Worm (Caenorhabditis elegans) whole organism, L4 larva: ENCODE data around the gene F53F1.2.

Experiments
- F26F4.8 ChIP-seq: fragments of 200-800 bp; sonication (Bioruptor generic); conservative IDR thresholded peaks from 2 replicates; pipeline ENCODE4 v1.3.6; 2022; ENCODE audit warnings: missing genetic modification characterization, missing compliant biosample characterization
- F37D6.2 ChIP-seq: sonication (generic microtip); optimal IDR thresholded peaks from 2 replicates; lab custom pipeline; 2016; ENCODE audit warnings: mild to moderate bottlenecking, missing genetic modification characterization, missing compliant biosample characterization
- F49E8.2 ChIP-seq: sonication (generic microtip); optimal IDR thresholded peaks from 2 replicates; lab custom pipeline; 2016; ENCODE audit warnings: missing compliant biosample characterization, mild to moderate bottlenecking, missing genetic modification characterization, borderline replicate concordance
- T20F7.1 ChIP-seq: fragments of 200-800 bp; sonication (Bioruptor generic); optimal IDR thresholded peaks from 2 replicates; lab custom pipeline; 2018; ENCODE audit warnings: mild to moderate bottlenecking, missing genetic modification characterization, missing compliant biosample characterization
- Y75B8A.6 ChIP-seq: fragments of 200-800 bp; sonication (Bioruptor generic); IDR thresholded peaks from 2 replicates; pipeline ENCODE4 v1.3.6; 2022; ENCODE audit warnings: missing genetic modification reagents, missing genetic modification characterization, missing compliant biosample characterization
- ZK337.2 ChIP-seq: fragments of 200-800 bp; sonication (Bioruptor generic); IDR thresholded peaks from 2 replicates; pipeline ENCODE4 v1.3.6; 2022; ENCODE audit warnings: missing genetic modification reagents, missing genetic modification characterization, missing compliant biosample characterization
- ZK546.5 ChIP-seq, 2 experiments: sonication (generic microtip); optimal IDR thresholded peaks; 2 replicates each; lab custom pipeline; 2017; ENCODE audit warnings: missing biosample characterization in 2 of 2, missing genetic modification characterization in 2 of 2
- aly-2 ChIP-seq: sonication (generic microtip); optimal IDR thresholded peaks from 2 replicates; lab custom pipeline; 2018; ENCODE audit warnings: missing biosample characterization, missing genetic modification characterization
- ama-1 ChIP-seq: fragments of 150-350 bp; optimal IDR thresholded peaks from 2 replicates; lab custom pipeline; 2014; ENCODE audit warnings: inconsistent platforms, mixed read lengths
- attf-4 ChIP-seq: sonication (generic microtip); optimal IDR thresholded peaks from 3 replicates; lab custom pipeline; 2017; ENCODE audit warnings: missing biosample characterization, missing genetic modification characterization
- ceh-20 ChIP-seq: fragments of 200-800 bp; sonication (Bioruptor generic); IDR thresholded peaks from 2 replicates; pipeline ENCODE4 v1.3.6; 2022; ENCODE audit warnings: missing genetic modification reagents, missing genetic modification characterization, missing compliant biosample characterization
- ceh-28 ChIP-seq: fragments of 150-350 bp; optimal IDR thresholded peaks from 2 replicates; lab custom pipeline; 2014; ENCODE audit warnings: missing biosample characterization, missing genetic modification reagents, missing genetic modification characterization
- ceh-32 ChIP-seq: sonication (generic microtip); optimal IDR thresholded peaks from 2 replicates; lab custom pipeline; 2016; ENCODE audit warnings: mild to moderate bottlenecking, missing genetic modification characterization, missing compliant biosample characterization; ENCODE audit not compliant: poor library complexity
- cey-2 ChIP-seq: sonication (generic microtip); optimal IDR thresholded peaks from 3 replicates; lab custom pipeline; 2017; ENCODE audit warnings: missing genetic modification characterization, mild to moderate bottlenecking, missing compliant biosample characterization, antibody characterized with exemption, borderline replicate concordance; ENCODE audit not compliant: insufficient read depth
- dmd-8 ChIP-seq: fragments of 200-800 bp; sonication (Bioruptor generic); IDR thresholded peaks from 2 replicates; pipeline ENCODE4 v1.3.6; 2022; ENCODE audit warnings: missing genetic modification characterization, missing compliant biosample characterization
- dmd-9 ChIP-seq: fragments of 200-800 bp; sonication (Bioruptor generic); IDR thresholded peaks from 2 replicates; pipeline ENCODE4 v1.3.6; 2022; ENCODE audit warnings: missing genetic modification reagents, missing genetic modification characterization, missing compliant biosample characterization
- duxl-1 ChIP-seq: sonication (generic microtip); optimal IDR thresholded peaks from 2 replicates; lab custom pipeline; 2016; ENCODE audit warnings: mild to moderate bottlenecking, missing genetic modification characterization, moderate library complexity, missing compliant biosample characterization; ENCODE audit not compliant: poor library complexity
- egl-27 ChIP-seq: sonication (generic microtip); optimal IDR thresholded peaks from 3 replicates; lab custom pipeline; 2017; ENCODE audit warnings: missing biosample characterization, missing genetic modification reagents, missing genetic modification characterization
- fos-1 ChIP-seq: fragments of 150-350 bp; optimal IDR thresholded peaks from 2 replicates; lab custom pipeline; 2014; ENCODE audit warnings: missing biosample characterization, missing genetic modification characterization
- gei-8 ChIP-seq: fragments of 200-800 bp; sonication (Bioruptor generic); optimal IDR thresholded peaks from 2 replicates; lab custom pipeline; 2018; ENCODE audit warnings: mild to moderate bottlenecking, missing genetic modification characterization, missing compliant biosample characterization
- hlh-11 ChIP-seq: fragments of 200-800 bp; sonication (Bioruptor generic); optimal IDR thresholded peaks from 2 replicates; lab custom pipeline; 2018; ENCODE audit warnings: mild to moderate bottlenecking, missing genetic modification characterization, missing compliant biosample characterization
- jun-1 ChIP-seq: fragments of 150-350 bp; optimal IDR thresholded peaks from 2 replicates; lab custom pipeline; 2014; ENCODE audit warnings: missing biosample characterization, missing genetic modification reagents, missing genetic modification characterization
- lin-1 ChIP-seq: fragments of 200-800 bp; sonication (Bioruptor generic); IDR thresholded peaks from 2 replicates; pipeline ENCODE4 v1.3.6; 2022; ENCODE audit warnings: missing genetic modification reagents, missing genetic modification characterization, missing compliant biosample characterization
- lin-29 ChIP-seq: fragments of 200-800 bp; sonication (Bioruptor generic); IDR thresholded peaks from 2 replicates; pipeline ENCODE4 v1.3.6; 2022; ENCODE audit warnings: missing genetic modification reagents, missing genetic modification characterization, missing compliant biosample characterization
- lin-39 ChIP-seq: fragments of 150-350 bp; optimal IDR thresholded peaks from 2 replicates; lab custom pipeline; 2014; ENCODE audit warnings: missing biosample characterization, missing genetic modification reagents, missing genetic modification characterization
- lir-3 ChIP-seq: sonication (generic microtip); optimal IDR thresholded peaks from 2 replicates; lab custom pipeline; 2016; ENCODE audit warnings: mild to moderate bottlenecking, missing genetic modification characterization, missing compliant biosample characterization
- lsy-2 ChIP-seq, 2 experiments: fragments of 150-350 bp in 1 of 2; sonication (generic microtip) in 1 of 2; optimal IDR thresholded peaks; 2 replicates each; lab custom pipeline; 2014 to 2017; ENCODE audit warnings: missing biosample characterization in 2 of 2, missing genetic modification characterization in 2 of 2
- madf-5 ChIP-seq, 2 experiments: fragments of 200-800 bp; sonication (Bioruptor generic); IDR thresholded peaks; 2 replicates each; pipeline ENCODE4 v1.3.6; 2022; ENCODE audit warnings: missing compliant biosample characterization in 2 of 2, missing genetic modification characterization in 2 of 2
- madf-9 ChIP-seq: fragments of 200-800 bp; sonication (Bioruptor generic); conservative IDR thresholded peaks from 2 replicates; pipeline ENCODE4 v1.3.6; 2022; ENCODE audit warnings: missing genetic modification reagents, missing genetic modification characterization, missing compliant biosample characterization
- mes-2 ChIP-seq: sonication (generic microtip); optimal IDR thresholded peaks from 2 replicates; lab custom pipeline; 2016; ENCODE audit warnings: missing genotype, mild to moderate bottlenecking, missing genetic modification characterization, missing compliant biosample characterization; ENCODE audit not compliant: poor library complexity, severe bottlenecking
- mxl-2 ChIP-seq: fragments of 200-800 bp; sonication (Bioruptor generic); conservative IDR thresholded peaks from 2 replicates; pipeline ENCODE4 v1.3.6; 2022; ENCODE audit warnings: missing genetic modification reagents, missing genetic modification characterization, missing compliant biosample characterization
- mxl-3 ChIP-seq: fragments of 200-800 bp; sonication (Bioruptor generic); optimal IDR thresholded peaks from 2 replicates; lab custom pipeline; 2018; ENCODE audit warnings: mild to moderate bottlenecking, missing genetic modification characterization, missing compliant biosample characterization
- nhr-25 ChIP-seq: sonication (generic microtip); optimal IDR thresholded peaks from 2 replicates; lab custom pipeline; 2017; ENCODE audit warnings: missing genetic modification characterization, mild to moderate bottlenecking, missing compliant biosample characterization, antibody characterized with exemption, moderate library complexity, borderline replicate concordance; ENCODE audit not compliant: insufficient read depth
- nhr-42 ChIP-seq: fragments of 200-800 bp; sonication (Bioruptor generic); IDR thresholded peaks from 2 replicates; pipeline ENCODE4 v1.3.6; 2022; ENCODE audit warnings: missing genetic modification characterization, missing compliant biosample characterization
- nhr-48 ChIP-seq: sonication (generic microtip); optimal IDR thresholded peaks from 2 replicates; lab custom pipeline; 2016; ENCODE audit warnings: mild to moderate bottlenecking, missing genetic modification characterization, missing compliant biosample characterization
- nhr-6 ChIP-seq: fragments of 150-350 bp; optimal IDR thresholded peaks from 2 replicates; lab custom pipeline; 2014; ENCODE audit warnings: missing biosample characterization, missing genetic modification characterization
- nhr-76 ChIP-seq: fragments of 150-350 bp; optimal IDR thresholded peaks from 2 replicates; lab custom pipeline; 2014; ENCODE audit warnings: missing biosample characterization, missing genetic modification characterization
- pha-4 ChIP-seq, 2 experiments: fragments of 150-350 bp in 1 of 2; fragments of 200-800 bp in 1 of 2; sonication (Bioruptor generic) in 1 of 2; IDR thresholded peaks in 1 of 2; optimal IDR thresholded peaks in 1 of 2; 2 replicates each; pipeline versions ENCODE4 v1.3.6 to Lab custom; 2014 to 2022; ENCODE audit warnings: missing genetic modification characterization in 2 of 2, missing genetic modification reagents in 2 of 2, missing biosample characterization in 1 of 2, missing compliant biosample characterization in 1 of 2
- php-3 ChIP-seq: fragments of 200-800 bp; sonication (Bioruptor generic); IDR thresholded peaks from 2 replicates; pipeline ENCODE4 v1.3.6; 2022; ENCODE audit warnings: missing genetic modification reagents, missing genetic modification characterization, missing compliant biosample characterization
- rbr-2 ChIP-seq: sonication (generic microtip); optimal IDR thresholded peaks from 2 replicates; lab custom pipeline; 2016; ENCODE audit warnings: missing genotype, missing genetic modification characterization, missing compliant biosample characterization
- sdz-12 ChIP-seq: fragments of 200-800 bp; sonication (Bioruptor generic); optimal IDR thresholded peaks from 2 replicates; lab custom pipeline; 2018; ENCODE audit warnings: mild to moderate bottlenecking, missing genetic modification characterization, missing compliant biosample characterization
- set-16 ChIP-seq: fragments of 200-800 bp; sonication (Bioruptor generic); IDR thresholded peaks from 2 replicates; pipeline ENCODE4 v1.3.6; 2022; ENCODE audit warnings: missing genetic modification reagents, missing genetic modification characterization, missing compliant biosample characterization
- spr-1 ChIP-seq: sonication (generic microtip); optimal IDR thresholded peaks from 2 replicates; lab custom pipeline; 2016; ENCODE audit warnings: mild to moderate bottlenecking, missing genetic modification characterization, missing compliant biosample characterization
- tag-97 ChIP-seq: fragments of 200-800 bp; sonication (Bioruptor generic); IDR thresholded peaks from 2 replicates; pipeline ENCODE4 v1.3.6; 2022; ENCODE audit warnings: missing genetic modification characterization, missing compliant biosample characterization
- unc-130 ChIP-seq: sonication (generic microtip); optimal IDR thresholded peaks from 2 replicates; lab custom pipeline; 2016; ENCODE audit warnings: missing genetic modification reagents, missing genetic modification characterization, missing compliant biosample characterization
- vab-7 ChIP-seq: fragments of 200-800 bp; sonication (Bioruptor generic); IDR thresholded peaks from 2 replicates; pipeline ENCODE4 v1.3.6; 2022; ENCODE audit warnings: missing genetic modification reagents, missing genetic modification characterization, missing compliant biosample characterization
- zag-1 ChIP-seq: fragments of 150-350 bp; optimal IDR thresholded peaks from 2 replicates; lab custom pipeline; 2014; ENCODE audit warnings: missing biosample characterization, missing genetic modification characterization
- zfp-2 ChIP-seq: sonication (generic microtip); optimal IDR thresholded peaks from 2 replicates; lab custom pipeline; 2016; ENCODE audit warnings: mild to moderate bottlenecking, missing genetic modification characterization, missing compliant biosample characterization
- zfp-3 ChIP-seq: fragments of 200-800 bp; sonication (Bioruptor generic); conservative IDR thresholded peaks from 2 replicates; pipeline ENCODE4 v1.3.6; 2022; ENCODE audit warnings: missing genetic modification reagents, missing genetic modification characterization, missing compliant biosample characterization
- ztf-11 ChIP-seq: fragments of 150-350 bp; optimal IDR thresholded peaks from 2 replicates; lab custom pipeline; 2014; ENCODE audit warnings: missing biosample characterization, missing genetic modification characterization
- ztf-7 ChIP-seq: fragments of 150-350 bp; optimal IDR thresholded peaks from 2 replicates; lab custom pipeline; 2014; ENCODE audit warnings: missing biosample characterization, missing genetic modification characterization

The F53F1.2 gene

ce11 chrV:13369663-13370062 lies 37.0 kb upstream of the F53F1.2 start (continued):
- TF ChIP-seq zag-1 (tag; lab: Kevin White, UChicago) (no peak), F37D6.2 (tag; lab: Kevin White, UChicago) (no peak), pha-4 (GFP tag; IDR thresholded peaks at IDR 0.05; lab: Robert Waterston, UW) (no peak), pha-4 (tag; optimal IDR thresholded peaks at IDR 0.05; lab: Kevin White, UChicago) (no peak), nhr-48 (no peak), ztf-7 (tag; lab: Kevin White, UChicago) (no peak), jun-1 (no peak), php-3 (GFP tag; lab: Robert Waterston, UW) (0 out of 2 replicates have a peak, but pooled peaks have one; percentile 6), ceh-28 (tag; lab: Kevin White, UChicago) (no peak), dmd-8 (GFP tag; lab: Robert Waterston, UW) (no peak), unc-130 (GFP tag; lab: Kevin White, UChicago) (no peak), nhr-76 (no peak), ceh-32 (tag; lab: Kevin White, UChicago) (no peak), F49E8.2 (no peak), ztf-11 (tag; lab: Kevin White, UChicago) (no peak), madf-9 (GFP tag; lab: Robert Waterston, UW) (no peak), egl-27 (no peak), lsy-2 (tag; optimal IDR thresholded peaks at IDR 0.05; lab: Kevin White, UChicago) (no peak), gei-8 (peak; percentile 11), madf-5 (GFP tag; IDR thresholded peaks at IDR 0.05; lab: Robert Waterston, UW) (no peak), spr-1 (no peak), cey-2 (tag; lab: Kevin White, UChicago) (no peak), nhr-25 (tag; lab: Kevin White, UChicago) (peak; percentile 3), lin-39 (tag; lab: Kevin White, UChicago) (no peak), zfp-3 (peak; percentile 64), tag-97 (GFP tag; lab: Robert Waterston, UW) (no peak), fos-1 (tag; lab: Kevin White, UChicago) (no peak), ceh-20 (no peak), Y75B8A.6 (GFP tag; lab: Robert Waterston, UW) (0 out of 2 replicates have a peak, but pooled peaks have one; percentile 4), zfp-2 (tag; lab: Kevin White, UChicago) (no peak), sdz-12 (GFP tag; lab: Kevin White, UChicago) (no peak), ama-1 (lab: Kevin White, UChicago) (no peak), mes-2 (tag; lab: Kevin White, UChicago) (no peak), vab-7 (GFP tag; lab: Robert Waterston, UW) (no peak), F26F4.8 (no peak), hlh-11 (tag; lab: Kevin White, UChicago) (no peak), mxl-2 (GFP tag; lab: Robert Waterston, UW) (0 out of 2 replicates have a peak, but pooled peaks have one; percentile 11), ZK546.5 (tag; optimal IDR thresholded peaks at IDR 0.05; lab: Kevin White, UChicago) (no peak), ZK337.2 (GFP tag; lab: Robert Waterston, UW) (no peak), aly-2 (tag; lab: Kevin White, UChicago) (no peak), lir-3 (tag; lab: Kevin White, UChicago) (no peak), attf-4 (tag; lab: Kevin White, UChicago) (no peak), mxl-3 (GFP tag; lab: Kevin White, UChicago) (peak; percentile 66), set-16 (no peak), nhr-6 (tag; lab: Kevin White, UChicago) (no peak), duxl-1 (tag; lab: Kevin White, UChicago) (no peak), lin-29 (GFP tag; lab: Robert Waterston, UW) (no peak), T20F7.1 (GFP tag; lab: Kevin White, UChicago) (peak; percentile 31), dmd-9 (GFP tag; lab: Robert Waterston, UW) (no peak), lin-1 (peak; percentile 23; the same call in 1 of the 2 replicates), nhr-42 (GFP tag; lab: Robert Waterston, UW) (no peak), rbr-2 (tag; lab: Kevin White, UChicago) (no peak)
